Worm (Caenorhabditis elegans) whole organism, L4 larva: ENCODE results near the gene str-176.

Experiments used
- R02D3.7 ChIP-seq: fragments of 150-350 bp; sonication (generic microtip); optimal IDR thresholded peaks from 3 replicates; lab custom pipeline; 2014; ENCODE audit warnings: missing biosample characterization, missing genetic modification characterization
- T20F7.1 ChIP-seq: fragments of 200-800 bp; sonication (Bioruptor generic); optimal IDR thresholded peaks from 2 replicates; lab custom pipeline; 2018; ENCODE audit warnings: mild to moderate bottlenecking, missing genetic modification characterization, missing compliant biosample characterization
- Y105C5A.15 ChIP-seq: fragments of 200-800 bp; sonication (Bioruptor generic); IDR thresholded peaks from 2 replicates; pipeline ENCODE4 v1.3.6; 2022; ENCODE audit warnings: missing genetic modification characterization, missing compliant biosample characterization
- Y75B8A.6 ChIP-seq: fragments of 200-800 bp; sonication (Bioruptor generic); IDR thresholded peaks from 2 replicates; pipeline ENCODE4 v1.3.6; 2022; ENCODE audit warnings: missing genetic modification reagents, missing genetic modification characterization, missing compliant biosample characterization
- ZK337.2 ChIP-seq: fragments of 200-800 bp; sonication (Bioruptor generic); IDR thresholded peaks from 2 replicates; pipeline ENCODE4 v1.3.6; 2022; ENCODE audit warnings: missing genetic modification reagents, missing genetic modification characterization, missing compliant biosample characterization
- aha-1 ChIP-seq: fragments of 150-350 bp; peaks from one replicate; lab custom pipeline; 2014; ENCODE audit warnings: missing biosample characterization, missing genetic modification characterization
- ama-1 ChIP-seq: fragments of 150-350 bp; optimal IDR thresholded peaks from 2 replicates; lab custom pipeline; 2014; ENCODE audit warnings: inconsistent platforms, mixed read lengths
- ceh-20 ChIP-seq: fragments of 200-800 bp; sonication (Bioruptor generic); IDR thresholded peaks from 2 replicates; pipeline ENCODE4 v1.3.6; 2022; ENCODE audit warnings: missing genetic modification reagents, missing genetic modification characterization, missing compliant biosample characterization
- ceh-28 ChIP-seq: fragments of 150-350 bp; optimal IDR thresholded peaks from 2 replicates; lab custom pipeline; 2014; ENCODE audit warnings: missing biosample characterization, missing genetic modification reagents, missing genetic modification characterization
- ceh-62 ChIP-seq: sonication (generic microtip); optimal IDR thresholded peaks from 2 replicates; lab custom pipeline; 2017; ENCODE audit warnings: missing biosample characterization, missing genetic modification characterization
- ces-1 ChIP-seq: fragments of 150-350 bp; sonication (generic microtip); optimal IDR thresholded peaks from 4 replicates; lab custom pipeline; 2014; ENCODE audit warnings: missing biosample characterization, missing genetic modification reagents, missing genetic modification characterization
- ctbp-1 ChIP-seq: fragments of 200-800 bp; sonication (Bioruptor generic); IDR thresholded peaks from 2 replicates; pipeline ENCODE4 v1.3.6; 2022; ENCODE audit warnings: missing genetic modification reagents, missing genetic modification characterization, missing compliant biosample characterization
- daf-16 ChIP-seq, 3 experiments: sonication (generic microtip); optimal IDR thresholded peaks; 2 replicates each; lab custom pipeline; 2016 to 2017; ENCODE audit warnings: missing genetic modification characterization in 3 of 3, missing genetic modification reagents in 3 of 3, mild to moderate bottlenecking in 2 of 3, missing compliant biosample characterization in 2 of 3, missing biosample characterization in 1 of 3, moderate library complexity in 1 of 3
- daf-19 ChIP-seq: fragments of 200-800 bp; sonication (Bioruptor generic); conservative IDR thresholded peaks from 2 replicates; pipeline ENCODE4 v1.3.6; 2022; ENCODE audit warnings: missing genetic modification characterization, missing compliant biosample characterization
- dmd-8 ChIP-seq: fragments of 200-800 bp; sonication (Bioruptor generic); IDR thresholded peaks from 2 replicates; pipeline ENCODE4 v1.3.6; 2022; ENCODE audit warnings: missing genetic modification characterization, missing compliant biosample characterization
- dmd-9 ChIP-seq: fragments of 200-800 bp; sonication (Bioruptor generic); IDR thresholded peaks from 2 replicates; pipeline ENCODE4 v1.3.6; 2022; ENCODE audit warnings: missing genetic modification reagents, missing genetic modification characterization, missing compliant biosample characterization
- duxl-1 ChIP-seq: sonication (generic microtip); optimal IDR thresholded peaks from 2 replicates; lab custom pipeline; 2016; ENCODE audit warnings: mild to moderate bottlenecking, missing genetic modification characterization, moderate library complexity, missing compliant biosample characterization; ENCODE audit not compliant: poor library complexity
- hlh-11 ChIP-seq: fragments of 200-800 bp; sonication (Bioruptor generic); optimal IDR thresholded peaks from 2 replicates; lab custom pipeline; 2018; ENCODE audit warnings: mild to moderate bottlenecking, missing genetic modification characterization, missing compliant biosample characterization
- lim-7 ChIP-seq: fragments of 200-800 bp; sonication (Bioruptor generic); IDR thresholded peaks from 2 replicates; pipeline ENCODE4 v1.3.6; 2022; ENCODE audit warnings: missing genetic modification characterization, missing compliant biosample characterization
- lin-1 ChIP-seq: fragments of 200-800 bp; sonication (Bioruptor generic); IDR thresholded peaks from 2 replicates; pipeline ENCODE4 v1.3.6; 2022; ENCODE audit warnings: missing genetic modification reagents, missing genetic modification characterization, missing compliant biosample characterization
- lin-13 ChIP-seq: fragments of 150-350 bp; optimal IDR thresholded peaks from 2 replicates; lab custom pipeline; 2014; ENCODE audit warnings: missing biosample characterization, missing genetic modification reagents, missing genetic modification characterization
- lin-39 ChIP-seq: fragments of 150-350 bp; optimal IDR thresholded peaks from 2 replicates; lab custom pipeline; 2014; ENCODE audit warnings: missing biosample characterization, missing genetic modification reagents, missing genetic modification characterization
- lir-3 ChIP-seq: sonication (generic microtip); optimal IDR thresholded peaks from 2 replicates; lab custom pipeline; 2016; ENCODE audit warnings: mild to moderate bottlenecking, missing genetic modification characterization, missing compliant biosample characterization
- mdl-1 ChIP-seq, 2 experiments: fragments of 150-350 bp in 1 of 2; sonication (generic microtip) in 1 of 2; optimal IDR thresholded peaks; 2 replicates each; lab custom pipeline; 2014 to 2017; ENCODE audit warnings: missing biosample characterization in 2 of 2, missing genetic modification characterization in 2 of 2
- mep-1 ChIP-seq: fragments of 150-350 bp; sonication (generic microtip); optimal IDR thresholded peaks from 3 replicates; lab custom pipeline; 2014; ENCODE audit warnings: missing biosample characterization, missing genetic modification characterization
- mes-2 ChIP-seq: sonication (generic microtip); optimal IDR thresholded peaks from 2 replicates; lab custom pipeline; 2016; ENCODE audit warnings: missing genotype, mild to moderate bottlenecking, missing genetic modification characterization, missing compliant biosample characterization; ENCODE audit not compliant: poor library complexity, severe bottlenecking
- mxl-2 ChIP-seq: fragments of 200-800 bp; sonication (Bioruptor generic); conservative IDR thresholded peaks from 2 replicates; pipeline ENCODE4 v1.3.6; 2022; ENCODE audit warnings: missing genetic modification reagents, missing genetic modification characterization, missing compliant biosample characterization
- mxl-3 ChIP-seq: fragments of 200-800 bp; sonication (Bioruptor generic); optimal IDR thresholded peaks from 2 replicates; lab custom pipeline; 2018; ENCODE audit warnings: mild to moderate bottlenecking, missing genetic modification characterization, missing compliant biosample characterization
- nhr-10 ChIP-seq: fragments of 150-350 bp; optimal IDR thresholded peaks from 2 replicates; lab custom pipeline; 2014; ENCODE audit warnings: missing biosample characterization, missing genetic modification characterization
- nhr-102 ChIP-seq: sonication (generic microtip); optimal IDR thresholded peaks from 2 replicates; lab custom pipeline; 2016; ENCODE audit warnings: mild to moderate bottlenecking, missing genetic modification characterization, moderate library complexity, missing compliant biosample characterization
- nhr-41 ChIP-seq: fragments of 200-800 bp; sonication (Bioruptor generic); IDR thresholded peaks from 2 replicates; pipeline ENCODE4 v1.3.6; 2022; ENCODE audit warnings: missing genetic modification reagents, missing genetic modification characterization, missing compliant biosample characterization
- nhr-6 ChIP-seq: fragments of 150-350 bp; optimal IDR thresholded peaks from 2 replicates; lab custom pipeline; 2014; ENCODE audit warnings: missing biosample characterization, missing genetic modification characterization
- nhr-76 ChIP-seq: fragments of 150-350 bp; optimal IDR thresholded peaks from 2 replicates; lab custom pipeline; 2014; ENCODE audit warnings: missing biosample characterization, missing genetic modification characterization
- pha-4 ChIP-seq, 2 experiments: fragments of 150-350 bp in 1 of 2; fragments of 200-800 bp in 1 of 2; sonication (Bioruptor generic) in 1 of 2; IDR thresholded peaks in 1 of 2; optimal IDR thresholded peaks in 1 of 2; 2 replicates each; pipeline versions ENCODE4 v1.3.6 to Lab custom; 2014 to 2022; ENCODE audit warnings: missing genetic modification characterization in 2 of 2, missing genetic modification reagents in 2 of 2, missing biosample characterization in 1 of 2, missing compliant biosample characterization in 1 of 2
- pqm-1 ChIP-seq: sonication (generic microtip); optimal IDR thresholded peaks from 2 replicates; lab custom pipeline; 2017; ENCODE audit warnings: missing biosample characterization, missing genetic modification characterization
- rbr-2 ChIP-seq: sonication (generic microtip); optimal IDR thresholded peaks from 2 replicates; lab custom pipeline; 2016; ENCODE audit warnings: missing genotype, missing genetic modification characterization, missing compliant biosample characterization
- saeg-2 ChIP-seq: fragments of 200-800 bp; sonication (Bioruptor generic); IDR thresholded peaks from 2 replicates; pipeline ENCODE4 v1.3.6; 2022; ENCODE audit warnings: missing genetic modification reagents, missing genetic modification characterization, missing compliant biosample characterization
- set-16 ChIP-seq: fragments of 200-800 bp; sonication (Bioruptor generic); IDR thresholded peaks from 2 replicates; pipeline ENCODE4 v1.3.6; 2022; ENCODE audit warnings: missing genetic modification reagents, missing genetic modification characterization, missing compliant biosample characterization
- snpc-1.2 ChIP-seq: fragments of 200-800 bp; sonication (Bioruptor generic); IDR thresholded peaks from 2 replicates; pipeline ENCODE4 v1.3.6; 2022; ENCODE audit warnings: missing genetic modification reagents, missing genetic modification characterization, missing compliant biosample characterization
- spr-3 ChIP-seq: fragments of 200-800 bp; sonication (Bioruptor generic); optimal IDR thresholded peaks from 2 replicates; lab custom pipeline; 2018; ENCODE audit warnings: mild to moderate bottlenecking, missing genetic modification characterization, missing compliant biosample characterization
- vab-7 ChIP-seq: fragments of 200-800 bp; sonication (Bioruptor generic); IDR thresholded peaks from 2 replicates; pipeline ENCODE4 v1.3.6; 2022; ENCODE audit warnings: missing genetic modification reagents, missing genetic modification characterization, missing compliant biosample characterization
- zip-11 ChIP-seq: fragments of 200-800 bp; sonication (Bioruptor generic); IDR thresholded peaks from 2 replicates; pipeline ENCODE4 v1.3.6; 2022; ENCODE audit warnings: missing genetic modification characterization, missing compliant biosample characterization

The str-176 gene

ce11 chrIV:8492242-8492641, 28.6 kb upstream of the str-176 start, which contains the start of gene sru-7:
Gene sru-7, plus strand, starts transcription at chrIV:8492542.
- no peak for TF ChIP-seq lin-13 (GFP tag; lab: Kevin White, UChicago)
- TF ChIP-seq hlh-11 (tag; lab: Kevin White, UChicago) = no peak
- no peak for TF ChIP-seq lin-1
- no peak for TF ChIP-seq daf-16 (GFP tag; optimal IDR thresholded peaks at IDR 0.05; lab: Kevin White, UChicago)
- TF ChIP-seq daf-16 (tag; optimal IDR thresholded peaks at IDR 0.05; lab: Kevin White, UChicago) = no peak
- TF ChIP-seq zip-11 (GFP tag; lab: Robert Waterston, UW) = no peak
- TF ChIP-seq lim-7 (GFP tag; lab: Robert Waterston, UW) = no peak
- TF ChIP-seq ctbp-1 (GFP tag; lab: Robert Waterston, UW) = no peak
- no peak for TF ChIP-seq dmd-9 (GFP tag; lab: Robert Waterston, UW)
- no peak for TF ChIP-seq mep-1
- TF ChIP-seq saeg-2 (GFP tag; lab: Robert Waterston, UW) = no peak
- no peak for TF ChIP-seq duxl-1 (tag; lab: Kevin White, UChicago)
- no peak for TF ChIP-seq Y105C5A.15 (GFP tag; lab: Robert Waterston, UW)
- no peak for TF ChIP-seq mxl-3 (GFP tag; lab: Kevin White, UChicago)
- no peak for TF ChIP-seq lin-39 (tag; lab: Kevin White, UChicago)
- no peak for TF ChIP-seq ZK337.2 (GFP tag; lab: Robert Waterston, UW)
- TF ChIP-seq rbr-2 = no peak

ce11 chrIV:8489915-8490314, 26.3 kb upstream of the str-176 start, which contains the start of gene srlf-2:
Gene srlf-2, plus strand, starts transcription at chrIV:8490215.
- TF ChIP-seq R02D3.7 (tag; lab: Kevin White, UChicago) = no peak
- no peak for TF ChIP-seq snpc-1.2 (GFP tag; lab: Robert Waterston, UW)
- TF ChIP-seq mes-2 (tag; lab: Kevin White, UChicago) = no peak
- no peak for TF ChIP-seq ceh-62
- TF ChIP-seq pqm-1 (tag; lab: Kevin White, UChicago) = no peak
- TF ChIP-seq ama-1 (lab: Kevin White, UChicago) = no peak

- TF ChIP-seq mxl-2 (GFP tag; lab: Robert Waterston, UW) = no peak
- no peak for TF ChIP-seq R02D3.7 (tag; lab: Kevin White, UChicago)
- no peak for TF ChIP-seq mdl-1 (tag; optimal IDR thresholded peaks at IDR 0.05; lab: Kevin White, UChicago)
- peak; percentile 92 for TF ChIP-seq aha-1 (tag; lab: Kevin White, UChicago)
Observed at ce11 chrIV:8488043-8488442, 24.4 kb upstream of the str-176 start.

ce11 chrIV:8487183-8487582, 23.6 kb upstream of the str-176 start, which contains the start of gene srlf-3:
Gene srlf-3, plus strand, starts transcription at chrIV:8487483.
- no peak for TF ChIP-seq lir-3 (tag; lab: Kevin White, UChicago)
- peak; percentile 54 for TF ChIP-seq aha-1 (tag; lab: Kevin White, UChicago)

ce11 chrIV:8481308-8481707, 17.7 kb upstream of the str-176 start, which contains the start of gene spp-8:
Gene spp-8, plus strand, starts transcription at chrIV:8481664.
- TF ChIP-seq ces-1 = no peak
- TF ChIP-seq T20F7.1 (GFP tag; lab: Kevin White, UChicago) = no peak
- TF ChIP-seq set-16 = no peak
- TF ChIP-seq dmd-8 (GFP tag; lab: Robert Waterston, UW) = no peak
- peak; percentile 15 for TF ChIP-seq nhr-102
- TF ChIP-seq nhr-10 = no peak
- TF ChIP-seq mxl-3 (GFP tag; lab: Kevin White, UChicago) = peak; percentile 74
- no peak for TF ChIP-seq spr-3 (GFP tag; lab: Kevin White, UChicago)
- TF ChIP-seq nhr-41 (GFP tag; lab: Robert Waterston, UW) = no peak
- TF ChIP-seq hlh-11 (tag; lab: Kevin White, UChicago) = peak; percentile 83
- no peak for TF ChIP-seq ceh-62
- no peak for TF ChIP-seq dmd-9 (GFP tag; lab: Robert Waterston, UW)
- TF ChIP-seq nhr-76 (tag; lab: Kevin White, UChicago) = no peak
- TF ChIP-seq daf-19 (GFP tag; lab: Robert Waterston, UW) = no peak
- no peak for TF ChIP-seq Y75B8A.6 (GFP tag; lab: Robert Waterston, UW)
- TF ChIP-seq ceh-20 (GFP tag; lab: Robert Waterston, UW) = peak; percentile 92
- peak; percentile 45; the same call in 1 of the 2 replicates for TF ChIP-seq pha-4 (GFP tag; IDR thresholded peaks at IDR 0.05; lab: Robert Waterston, UW)
- TF ChIP-seq pha-4 (tag; optimal IDR thresholded peaks at IDR 0.05; lab: Kevin White, UChicago) = no peak
- peak; percentile 64; the same call in 1 of the 2 replicates for TF ChIP-seq lin-1
- no peak for TF ChIP-seq ceh-28 (tag; lab: Kevin White, UChicago)
- TF ChIP-seq vab-7 = no peak
- TF ChIP-seq daf-16 (GFP tag; optimal IDR thresholded peaks at IDR 0.05; lab: Kevin White, UChicago) = no peak
- TF ChIP-seq daf-16 (tag; optimal IDR thresholded peaks at IDR 0.05; lab: Kevin White, UChicago) = peak; percentile 82
- no peak for TF ChIP-seq nhr-6
